Worm (Caenorhabditis elegans) whole organism, early embryonic: ENCODE data around the gene C07B5.4.

Experiments
- B0310.2 ChIP-seq: sonication (generic microtip); optimal IDR thresholded peaks from 2 replicates; lab custom pipeline; 2016; ENCODE audit warnings: mild to moderate bottlenecking, missing genetic modification characterization, missing compliant biosample characterization
- ama-1 ChIP-seq: fragments of 150-350 bp; optimal IDR thresholded peaks from 2 replicates; lab custom pipeline; 2014
- ceh-36 ChIP-seq: sonication (generic microtip); optimal IDR thresholded peaks from 2 replicates; lab custom pipeline; 2016; ENCODE audit warnings: missing genetic modification characterization, inconsistent platforms, missing compliant biosample characterization
- hmbx-1 ChIP-seq: sonication (generic microtip); optimal IDR thresholded peaks from 2 replicates; lab custom pipeline; 2016; ENCODE audit warnings: mild to moderate bottlenecking, missing genetic modification characterization, missing compliant biosample characterization
- hnd-1 ChIP-seq: sonication (generic microtip); optimal IDR thresholded peaks from 2 replicates; lab custom pipeline; 2016; ENCODE audit warnings: missing genetic modification characterization, missing compliant biosample characterization
- sea-1 ChIP-seq: fragments of 200-800 bp; sonication (Bioruptor generic); conservative IDR thresholded peaks from 2 replicates; pipeline ENCODE4 v1.3.6; 2022; ENCODE audit warnings: missing genetic modification characterization, missing compliant biosample characterization

- no peak for TF ChIP-seq ama-1
- no peak for TF ChIP-seq B0310.2
- TF ChIP-seq hmbx-1 (tag; lab: Kevin White, UChicago): no peak
- TF ChIP-seq hnd-1 (tag; lab: Kevin White, UChicago): no peak
- TF ChIP-seq sea-1 (GFP tag; lab: Robert Waterston, UW): no peak
- no peak for TF ChIP-seq ceh-36 (tag; lab: Kevin White, UChicago)
Measured at ce11 chrX:9529360-9529759, at the start of gene C07B5.4.
